Worm (Caenorhabditis elegans) whole organism, L4 larva: ENCODE data around the gene F35D11.4.

Experiments used
- F44E2.7 ChIP-seq: fragments of 200-800 bp; sonication (Bioruptor generic); IDR thresholded peaks from 2 replicates; pipeline ENCODE4 v2.1.2; 2022; ENCODE audit warnings: missing genetic modification characterization, missing compliant biosample characterization
- attf-4 ChIP-seq: sonication (generic microtip); optimal IDR thresholded peaks from 3 replicates; lab custom pipeline; 2017; ENCODE audit warnings: missing biosample characterization, missing genetic modification characterization
- duxl-1 ChIP-seq: sonication (generic microtip); optimal IDR thresholded peaks from 2 replicates; lab custom pipeline; 2016; ENCODE audit warnings: mild to moderate bottlenecking, missing genetic modification characterization, moderate library complexity, missing compliant biosample characterization; ENCODE audit not compliant: poor library complexity
- fkh-10 ChIP-seq: fragments of 150-350 bp; optimal IDR thresholded peaks from 2 replicates; lab custom pipeline; 2014; ENCODE audit warnings: missing biosample characterization, missing genetic modification reagents, missing genetic modification characterization
- lin-39 ChIP-seq: fragments of 150-350 bp; optimal IDR thresholded peaks from 2 replicates; lab custom pipeline; 2014; ENCODE audit warnings: missing biosample characterization, missing genetic modification reagents, missing genetic modification characterization
- lir-3 ChIP-seq: sonication (generic microtip); optimal IDR thresholded peaks from 2 replicates; lab custom pipeline; 2016; ENCODE audit warnings: mild to moderate bottlenecking, missing genetic modification characterization, missing compliant biosample characterization
- lsy-2 ChIP-seq, 2 experiments: fragments of 150-350 bp in 1 of 2; sonication (generic microtip) in 1 of 2; optimal IDR thresholded peaks; 2 replicates each; lab custom pipeline; 2014 to 2017; ENCODE audit warnings: missing biosample characterization in 2 of 2, missing genetic modification characterization in 2 of 2
- mxl-2 ChIP-seq: fragments of 200-800 bp; sonication (Bioruptor generic); conservative IDR thresholded peaks from 2 replicates; pipeline ENCODE4 v1.3.6; 2022; ENCODE audit warnings: missing genetic modification reagents, missing genetic modification characterization, missing compliant biosample characterization
- nhr-237 ChIP-seq: sonication (generic microtip); optimal IDR thresholded peaks from 2 replicates; lab custom pipeline; 2017; ENCODE audit warnings: missing biosample characterization, missing genetic modification characterization
- nhr-48 ChIP-seq: sonication (generic microtip); optimal IDR thresholded peaks from 2 replicates; lab custom pipeline; 2016; ENCODE audit warnings: mild to moderate bottlenecking, missing genetic modification characterization, missing compliant biosample characterization
- pha-4 ChIP-seq, 2 experiments: fragments of 150-350 bp in 1 of 2; fragments of 200-800 bp in 1 of 2; sonication (Bioruptor generic) in 1 of 2; IDR thresholded peaks in 1 of 2; optimal IDR thresholded peaks in 1 of 2; 2 replicates each; pipeline versions ENCODE4 v1.3.6 to Lab custom; 2014 to 2022; ENCODE audit warnings: missing genetic modification characterization in 2 of 2, missing genetic modification reagents in 2 of 2, missing biosample characterization in 1 of 2, missing compliant biosample characterization in 1 of 2
- unc-130 ChIP-seq: sonication (generic microtip); optimal IDR thresholded peaks from 2 replicates; lab custom pipeline; 2016; ENCODE audit warnings: missing genetic modification reagents, missing genetic modification characterization, missing compliant biosample characterization
- unc-62 ChIP-seq, 3 experiments: fragments of 150-350 bp in 1 of 3; sonication (generic microtip); optimal IDR thresholded peaks in 2 of 3; peaks in 1 of 3; 1 replicate in 1 of 3; 2 replicates in 2 of 3; lab custom pipeline; 2014 to 2017; ENCODE audit warnings: missing biosample characterization in 3 of 3, missing genetic modification characterization in 3 of 3, missing genetic modification reagents in 3 of 3, missing genotype in 1 of 3

DNA sequence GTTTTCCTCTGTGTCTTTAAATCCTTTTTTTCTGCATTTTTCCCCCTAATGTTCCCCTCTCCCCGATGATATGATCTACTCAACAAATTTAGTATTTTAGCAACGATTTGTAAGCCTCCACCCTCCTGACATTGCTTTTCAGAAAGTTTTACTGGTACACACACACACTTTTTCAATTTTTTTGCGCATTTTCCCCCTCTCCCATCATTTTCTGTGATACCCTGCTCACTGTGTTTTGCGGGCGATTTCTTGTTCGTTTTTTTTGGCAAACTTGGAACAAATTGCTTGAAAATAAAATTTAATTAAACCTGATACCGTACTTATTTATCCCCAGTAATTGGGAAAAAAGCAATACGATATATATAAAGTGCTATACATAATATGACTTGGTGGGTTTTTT lies 12.6 kb upstream of the F35D11.4 start:
- TF ChIP-seq lin-39 (tag; lab: Kevin White, UChicago) (no peak), nhr-48 (tag; lab: Kevin White, UChicago) (no peak), fkh-10 (GFP tag; lab: Kevin White, UChicago) (no peak), unc-62 (GFP tag; optimal IDR thresholded peaks at IDR 0.05 in 1 of 2; lab: Kevin White, UChicago) (no peak), unc-62 (tag; optimal IDR thresholded peaks at IDR 0.05; lab: Kevin White, UChicago) (no peak), lir-3 (tag; lab: Kevin White, UChicago) (no peak), mxl-2 (no peak), lsy-2 (tag; optimal IDR thresholded peaks at IDR 0.05; lab: Kevin White, UChicago) (no peak), attf-4 (tag; lab: Kevin White, UChicago) (no peak), nhr-237 (tag; lab: Kevin White, UChicago) (no peak), F44E2.7 (no peak), duxl-1 (no peak), unc-130 (GFP tag; lab: Kevin White, UChicago) (no peak), pha-4 (GFP tag; IDR thresholded peaks at IDR 0.05; lab: Robert Waterston, UW) (peak; percentile 43; the same call in 1 of the 2 replicates), pha-4 (tag; optimal IDR thresholded peaks at IDR 0.05; lab: Kevin White, UChicago) (no peak)
